Fruit fly (Drosophila melanogaster): ENCODE results near the gene sima.
A peak's percentile ranks its signal among the peaks of the same experiment; 100 is the strongest.

DNA sequence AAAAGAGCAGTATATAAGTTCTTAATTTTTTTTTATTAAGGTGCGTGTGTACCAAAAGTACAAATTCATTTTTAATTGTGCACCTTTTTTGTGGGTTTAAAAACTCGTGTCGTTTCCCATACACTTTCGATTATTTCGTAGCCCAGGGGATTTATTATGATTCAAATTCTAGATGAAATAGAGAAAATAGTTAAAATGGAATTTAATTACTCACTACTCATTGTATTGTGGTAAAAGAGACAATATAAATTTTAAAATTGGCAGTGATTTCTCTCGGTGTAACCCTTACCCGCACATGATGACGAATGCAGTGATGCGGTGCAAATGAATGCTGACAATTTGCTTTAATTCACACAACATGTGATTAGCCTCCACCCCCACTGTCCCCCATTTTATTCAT, 25.1 kb downstream of the sima start:
- no peak for TF ChIP-seq OdsH (GFP tag; optimal IDR thresholded peaks at IDR 0.05)
- no peak for TF ChIP-seq CrebA (GFP tag; optimal IDR thresholded peaks at IDR 0.05; ENCODE audit: borderline replicate concordance)
- TF ChIP-seq HLH106 (tag; optimal IDR thresholded peaks at IDR 0.05) = peak; percentile 57
- no peak for TF ChIP-seq usp (GFP tag; optimal IDR thresholded peaks at IDR 0.05)
- TF ChIP-seq rgr (GFP tag; optimal IDR thresholded peaks at IDR 0.05) = peak; percentile 29
- no peak for TF ChIP-seq pan (optimal IDR thresholded peaks at IDR 0.05)
- TF ChIP-seq Mio (GFP tag; optimal IDR thresholded peaks at IDR 0.05) = no peak
- TF ChIP-seq Sp1 (GFP tag; optimal IDR thresholded peaks at IDR 0.05) = peak; percentile 15
- no peak for TF ChIP-seq Myc (optimal IDR thresholded peaks at IDR 0.05)
- no peak for TF ChIP-seq brk (GFP tag; optimal IDR thresholded peaks at IDR 0.05)
- TF ChIP-seq Hr78 (GFP tag; optimal IDR thresholded peaks at IDR 0.05) = no peak
